Worm (Caenorhabditis elegans): Measurements from ENCODE around the gene efn-3.

- TF ChIP-seq cog-1 (tag; optimal IDR thresholded peaks at IDR 0.05) (no peak), T22C8.4 (GFP tag; IDR thresholded peaks at IDR 0.05) (no peak), ztf-29 (GFP tag; IDR thresholded peaks at IDR 0.05) (no peak), med-1 (GFP tag; optimal IDR thresholded peaks at IDR 0.05; ENCODE audit: insufficient read depth) (no peak), flt-1 (GFP tag; IDR thresholded peaks at IDR 0.05) (no peak)
Observed at ce11 chrX:13481704-13482103, 4.4 kb upstream of the efn-3 start, which contains the start of gene srd-50.

Data from whole organism, midembryonic.